Worm (Caenorhabditis elegans): Measurements from ENCODE around the gene cox-16.

- TF ChIP-seq nhr-12 (tag; optimal IDR thresholded peaks at IDR 0.05) (no peak), unc-62 (GFP tag; optimal IDR thresholded peaks at IDR 0.05) (no peak), ceh-43 (GFP tag; optimal IDR thresholded peaks at IDR 0.05) (no peak), nhr-237 (tag; optimal IDR thresholded peaks at IDR 0.05) (no peak), blmp-1 (tag; optimal IDR thresholded peaks at IDR 0.05) (no peak), unc-120 (tag; optimal IDR thresholded peaks at IDR 0.05; ENCODE audit: poor library complexity, severe bottlenecking) (no peak)
Observed at ce11 chrV:5511720-5512119, 24.3 kb downstream of the cox-16 start.

Data from whole organism, mixed stage, embryonic.